Fruit fly (Drosophila melanogaster): Measurements from ENCODE around the gene Cip4.

The Cip4 gene

DNA sequence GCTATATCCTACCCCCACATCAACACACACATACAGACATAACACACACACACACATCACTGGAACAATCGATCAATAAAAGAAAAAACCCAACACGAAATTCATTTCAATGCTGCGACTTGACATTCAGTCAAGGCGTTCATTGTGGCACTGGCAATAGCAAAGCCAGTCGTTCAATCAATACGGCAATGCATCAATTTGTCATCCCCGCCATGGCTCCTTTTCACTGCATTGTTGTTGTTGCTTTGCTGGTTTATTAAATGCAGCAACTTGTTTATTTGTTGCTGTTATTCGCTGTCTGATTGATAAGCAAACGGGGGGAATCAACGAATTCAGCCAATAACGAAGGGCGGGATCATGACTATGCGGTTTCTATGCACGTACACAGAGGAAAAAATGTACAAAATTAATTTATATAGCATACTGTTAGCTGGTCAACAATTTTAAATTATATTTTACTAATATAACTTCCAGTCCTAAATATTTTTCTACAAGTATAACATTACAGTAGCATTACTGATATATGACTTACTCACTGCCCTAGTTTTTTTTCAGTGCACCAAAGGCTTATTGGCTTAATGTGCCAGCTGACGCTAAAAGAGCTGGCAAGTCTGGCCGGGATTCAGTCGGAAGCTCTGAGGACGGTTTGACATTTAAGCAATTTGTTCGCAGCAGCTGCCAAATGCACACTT lies 11.9 kb upstream of the Cip4 start:
- TF ChIP-seq CG17801 (GFP tag; optimal IDR thresholded peaks at IDR 0.05; ENCODE audit: partially characterized antibody) = no peak

DNA sequence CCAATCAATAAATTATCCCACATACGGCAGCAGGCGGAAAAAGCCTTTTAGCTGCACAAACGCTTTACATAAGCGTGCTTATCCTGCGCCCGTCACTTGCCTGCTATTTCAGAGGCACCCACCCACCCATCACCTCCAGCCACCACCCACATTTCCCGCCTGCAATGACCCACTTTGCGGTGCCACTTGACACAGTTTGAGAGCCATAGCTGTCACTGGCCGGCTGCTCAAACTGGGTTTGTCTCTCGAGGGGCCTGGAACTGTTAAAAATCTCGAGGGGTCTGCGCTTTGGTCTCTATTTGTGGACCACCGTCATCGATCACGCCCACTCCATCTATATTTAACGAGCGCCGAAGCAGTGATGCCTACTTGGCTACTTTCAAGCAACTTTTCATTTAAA lies 8.1 kb upstream of the Cip4 start:
- no peak for TF ChIP-seq CG17801 (GFP tag; optimal IDR thresholded peaks at IDR 0.05; ENCODE audit: partially characterized antibody)

DNA sequence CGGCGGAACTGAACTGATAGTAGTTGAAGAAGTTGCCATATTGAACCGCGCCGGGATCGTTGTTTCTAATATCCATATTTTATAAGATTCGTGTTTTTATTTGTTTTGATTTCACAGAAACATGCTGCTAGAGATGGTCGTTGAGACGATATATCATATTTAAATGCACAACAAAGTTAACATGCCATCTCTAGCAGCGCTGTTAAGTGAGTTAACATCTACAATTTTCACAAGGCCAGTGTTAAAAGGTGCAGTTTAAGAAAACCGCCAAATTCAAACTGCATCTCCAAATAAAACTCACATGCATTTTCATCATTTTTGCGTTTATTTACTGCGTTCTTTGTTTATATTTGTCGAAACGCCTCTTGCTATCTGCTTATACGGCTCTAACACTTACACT lies 3.4 kb upstream of the Cip4 start, which contains the start of gene CG11342:
TSS of gene CG11342 (minus strand) at position 120 of the 400 bp plus-strand sequence.
- no peak for TF ChIP-seq CG17801 (GFP tag; optimal IDR thresholded peaks at IDR 0.05; ENCODE audit: partially characterized antibody)

DNA sequence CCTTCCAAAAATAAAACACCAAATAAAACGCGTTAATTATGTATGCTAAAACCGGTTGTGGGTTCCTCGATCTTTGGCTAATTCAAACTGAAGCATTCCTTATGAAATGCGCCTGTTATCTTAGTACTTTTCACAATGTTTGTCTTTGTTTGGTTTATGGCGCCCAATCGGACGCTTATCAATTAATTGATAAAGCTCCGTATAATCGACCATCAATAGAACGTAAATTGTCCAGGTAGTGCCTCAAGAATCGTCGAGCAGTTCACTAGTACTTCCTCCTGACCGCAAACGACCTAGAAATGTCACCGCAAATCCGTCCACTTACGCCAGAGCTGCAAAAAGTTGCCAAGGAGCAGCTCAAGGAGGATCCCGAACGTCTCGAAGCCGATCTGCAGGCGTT lies 1.3 kb upstream of the Cip4 start, which contains the start of gene CG33514:
TSS of gene CG33514 (plus strand) at position 238 of the 400 bp plus-strand sequence.
- no peak for TF ChIP-seq CG17801 (GFP tag; optimal IDR thresholded peaks at IDR 0.05; ENCODE audit: partially characterized antibody)

DNA sequence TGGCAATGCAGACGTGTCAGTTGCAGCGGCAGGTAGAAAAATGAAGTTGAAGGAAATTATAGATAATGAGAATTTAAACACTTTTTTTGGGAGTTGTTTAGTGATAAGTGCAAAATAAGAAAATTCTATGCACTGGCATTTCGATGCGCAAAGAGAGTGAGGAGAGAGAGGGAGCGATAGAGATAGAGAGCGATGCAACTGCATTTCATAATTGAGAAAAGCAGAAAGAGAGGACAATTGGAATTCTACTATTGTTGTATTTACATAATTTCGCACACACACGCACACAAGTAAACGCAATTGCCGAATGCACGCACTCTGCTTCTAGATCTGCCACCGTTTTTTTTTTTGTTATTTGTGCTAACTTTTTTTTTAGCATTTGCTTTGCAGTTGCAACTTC lies 418 bp downstream of the Cip4 start:
- TF ChIP-seq CG17801 (GFP tag; optimal IDR thresholded peaks at IDR 0.05; ENCODE audit: partially characterized antibody) = no peak

DNA sequence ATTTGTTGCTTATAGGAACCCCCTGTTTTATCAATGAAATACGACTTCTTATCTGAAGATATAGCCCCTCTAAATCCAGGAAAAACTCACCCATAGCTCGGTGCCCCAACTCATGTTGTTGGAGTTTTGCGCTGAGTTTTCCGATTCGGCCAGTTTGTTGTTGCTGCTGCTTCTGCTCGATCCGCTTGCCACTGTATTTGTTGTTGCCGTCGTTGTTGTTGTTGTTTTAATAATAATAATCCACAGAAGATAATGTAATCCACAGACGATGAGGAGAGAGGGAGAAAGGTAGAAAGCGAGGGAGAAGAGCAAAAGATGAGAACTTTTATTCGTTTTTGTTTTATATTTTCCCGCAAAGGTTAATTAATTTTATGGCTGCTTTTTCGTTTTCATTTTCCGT lies 965 bp downstream of the Cip4 start:
- TF ChIP-seq CG17801 (GFP tag; optimal IDR thresholded peaks at IDR 0.05; ENCODE audit: partially characterized antibody) = no peak

DNA sequence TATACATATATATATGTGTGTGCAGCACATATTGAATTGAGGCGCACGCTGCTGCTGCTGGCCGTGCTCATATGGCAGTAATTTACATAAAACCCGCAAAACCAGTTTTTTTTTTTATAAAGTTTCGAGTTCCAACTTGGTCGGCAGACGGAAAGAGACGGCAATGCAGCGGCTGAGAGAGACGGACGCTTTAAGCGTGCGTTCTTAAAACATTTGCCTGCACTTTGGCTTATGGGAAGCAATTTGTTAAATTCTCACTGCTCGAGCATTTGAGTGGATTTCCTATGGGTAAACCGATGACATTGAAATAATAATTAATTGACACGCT lies 3.6 kb downstream of the Cip4 start:
- no peak for TF ChIP-seq CG17801 (GFP tag; optimal IDR thresholded peaks at IDR 0.05; ENCODE audit: partially characterized antibody)

DNA sequence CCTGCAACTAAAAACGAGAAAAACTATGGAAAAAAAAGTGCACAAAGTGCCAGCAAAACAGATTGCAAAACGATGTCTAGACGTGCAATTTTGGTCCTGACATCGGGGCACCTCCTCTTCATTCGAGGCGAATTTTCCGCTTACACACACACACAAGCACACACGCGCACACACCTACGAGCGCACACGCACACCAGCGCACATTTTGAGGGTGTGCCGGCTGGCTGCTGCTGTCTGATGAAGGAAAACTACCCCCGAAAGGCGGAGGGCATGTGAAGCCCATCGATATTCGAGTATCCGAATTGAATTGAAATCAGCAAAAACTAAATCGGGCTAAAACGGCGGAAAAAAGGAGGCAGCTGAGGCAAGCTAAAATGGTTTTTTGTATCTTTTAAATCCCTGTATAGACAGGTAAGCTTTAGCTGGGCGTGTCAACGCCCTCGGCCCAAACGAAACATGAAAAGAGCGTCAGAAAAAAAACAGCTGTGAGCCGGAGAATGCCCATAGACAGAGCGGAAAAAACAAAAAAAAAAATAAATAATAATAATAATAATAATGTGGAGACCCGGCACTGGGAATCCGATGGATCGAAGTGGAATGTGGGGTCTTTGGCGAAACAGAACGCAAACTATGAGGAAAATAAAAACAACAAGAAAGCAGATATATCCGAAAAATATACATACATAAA lies 4.1 kb downstream of the Cip4 start:
- no peak for TF ChIP-seq CG17801 (GFP tag; optimal IDR thresholded peaks at IDR 0.05; ENCODE audit: partially characterized antibody)

DNA sequence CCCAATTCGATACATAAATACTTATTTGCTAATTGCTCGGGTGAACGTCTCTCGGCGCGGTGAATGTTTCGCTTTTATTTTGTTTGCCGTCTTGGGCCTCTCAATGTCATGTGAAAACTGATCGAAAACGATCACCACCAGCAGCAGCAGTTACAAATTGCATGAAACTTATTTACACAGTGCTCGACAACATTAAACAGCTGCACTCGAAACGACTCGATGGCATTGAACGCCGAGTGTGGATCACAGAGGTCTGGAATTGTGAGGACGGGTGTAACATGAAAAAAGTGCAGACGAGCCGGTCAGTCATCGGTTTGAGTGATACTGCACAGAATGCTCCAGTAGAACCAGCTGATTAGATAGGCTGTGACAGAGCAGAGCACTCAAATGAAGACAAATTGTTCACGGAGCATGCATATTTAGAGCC lies 6.2 kb downstream of the Cip4 start:
- TF ChIP-seq CG17801 (GFP tag; optimal IDR thresholded peaks at IDR 0.05; ENCODE audit: partially characterized antibody) = no peak

DNA sequence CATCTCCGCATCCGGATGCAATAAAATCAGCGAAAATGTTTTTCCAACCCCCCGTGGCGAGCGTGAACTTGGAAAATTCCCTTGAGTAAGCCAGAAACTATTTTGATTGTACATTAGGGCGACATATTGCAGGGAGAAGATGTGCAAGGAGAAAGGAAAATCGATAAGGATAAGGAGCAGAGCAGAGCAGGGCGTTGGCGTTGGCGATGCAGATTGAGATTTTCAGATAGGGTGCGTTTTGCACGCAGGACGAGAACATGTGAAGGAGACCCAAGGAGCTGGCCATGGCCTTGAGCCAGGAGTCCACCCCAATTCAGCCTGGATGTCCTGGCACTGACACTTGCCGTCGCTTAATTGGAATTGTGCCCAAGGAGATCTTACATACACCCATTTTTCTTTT lies 6.9 kb downstream of the Cip4 start:
- no peak for TF ChIP-seq CG17801 (GFP tag; optimal IDR thresholded peaks at IDR 0.05; ENCODE audit: partially characterized antibody)

DNA sequence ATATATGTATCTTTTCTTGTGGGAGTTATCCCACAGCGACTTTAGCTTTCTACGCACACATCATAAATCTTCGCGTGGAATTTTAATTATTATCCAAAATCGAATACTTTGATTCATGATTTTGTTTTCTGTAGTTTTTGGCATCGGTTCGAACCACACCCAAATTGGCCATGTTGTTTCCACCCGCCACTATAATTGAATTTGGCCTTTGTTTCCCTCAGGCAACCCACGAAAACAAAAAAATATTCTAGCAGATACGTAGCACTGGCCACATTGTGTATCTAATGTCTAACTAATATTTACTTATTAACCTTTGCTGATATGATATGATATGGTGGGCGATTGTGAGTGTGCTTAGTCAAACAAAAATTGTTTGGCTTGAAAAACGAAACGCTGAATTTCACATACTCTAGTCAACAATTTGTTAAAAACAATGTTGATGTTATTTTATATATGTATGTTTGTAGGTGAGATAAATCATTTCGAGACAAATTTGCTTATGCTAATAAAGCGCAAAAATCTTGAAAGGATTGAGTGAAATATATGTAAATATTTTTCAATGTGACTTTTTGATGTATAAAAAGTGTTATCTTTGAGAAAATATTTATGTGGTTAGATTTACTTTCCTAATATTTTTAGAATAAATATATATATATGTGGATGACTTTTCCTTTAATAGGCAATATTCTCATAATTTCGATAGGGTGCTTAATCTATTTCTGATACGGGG lies 8.8 kb downstream of the Cip4 start:
- no peak for TF ChIP-seq CG17801 (GFP tag; optimal IDR thresholded peaks at IDR 0.05; ENCODE audit: partially characterized antibody)

DNA sequence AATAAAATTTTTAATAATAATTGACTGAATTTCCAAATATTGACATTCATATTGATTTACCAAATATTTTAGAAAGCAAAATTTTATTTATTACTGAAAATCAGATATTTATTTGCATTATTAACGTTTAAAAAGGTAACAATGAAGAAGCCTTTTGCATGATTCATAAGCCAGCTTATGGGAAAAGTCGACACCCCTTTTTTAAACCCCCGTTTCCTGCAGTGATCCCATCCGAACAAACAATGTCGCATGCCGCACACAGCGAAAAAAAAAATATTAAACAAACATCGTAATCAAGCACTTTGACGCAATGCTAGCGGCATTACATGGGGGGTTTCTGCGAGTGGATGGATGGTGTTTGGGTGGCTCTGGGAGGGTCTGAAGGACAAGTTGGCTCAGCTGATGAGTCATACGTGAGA lies 10.2 kb downstream of the Cip4 start:
- no peak for TF ChIP-seq CG17801 (GFP tag; optimal IDR thresholded peaks at IDR 0.05; ENCODE audit: partially characterized antibody)

DNA sequence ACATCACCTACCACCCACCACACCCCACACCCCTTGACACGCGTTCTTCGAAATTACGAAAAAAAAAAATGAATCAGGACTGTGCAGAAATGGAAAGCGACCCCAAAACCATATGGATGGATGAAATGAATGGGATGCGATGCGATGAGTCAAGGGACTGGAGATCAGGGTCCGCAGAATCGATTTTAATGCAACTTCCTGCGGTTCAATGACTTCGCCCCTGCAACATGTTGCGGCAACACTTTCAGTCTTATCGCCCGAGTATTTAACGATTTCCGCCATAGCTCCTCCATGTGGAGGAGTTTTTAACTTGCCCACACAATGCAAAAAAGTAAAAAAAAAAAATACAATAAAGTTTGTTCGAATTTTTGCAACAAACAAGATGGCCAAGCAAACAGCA lies 11.3 kb downstream of the Cip4 start:
- no peak for TF ChIP-seq CG17801 (GFP tag; optimal IDR thresholded peaks at IDR 0.05; ENCODE audit: partially characterized antibody)

DNA sequence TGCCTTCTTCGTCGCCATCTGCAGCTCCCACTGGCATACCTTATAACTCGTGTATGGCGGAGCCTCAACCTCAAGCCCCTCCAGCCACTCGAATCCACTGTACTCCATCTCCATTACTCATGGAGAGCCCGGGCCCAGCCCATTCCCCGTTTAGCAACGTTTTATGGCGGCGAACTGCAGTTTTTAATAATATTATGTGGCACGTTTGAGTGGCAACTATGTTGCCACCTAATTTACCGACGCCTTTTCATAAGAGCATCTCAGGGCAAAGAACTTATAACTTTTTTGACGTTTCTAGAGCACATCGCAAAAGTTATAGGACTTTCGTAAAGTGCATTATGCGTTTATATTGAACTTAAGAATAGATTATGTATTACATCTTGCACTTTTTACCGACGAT lies 11.9 kb downstream of the Cip4 start:
- no peak for TF ChIP-seq CG17801 (GFP tag; optimal IDR thresholded peaks at IDR 0.05; ENCODE audit: partially characterized antibody)

DNA sequence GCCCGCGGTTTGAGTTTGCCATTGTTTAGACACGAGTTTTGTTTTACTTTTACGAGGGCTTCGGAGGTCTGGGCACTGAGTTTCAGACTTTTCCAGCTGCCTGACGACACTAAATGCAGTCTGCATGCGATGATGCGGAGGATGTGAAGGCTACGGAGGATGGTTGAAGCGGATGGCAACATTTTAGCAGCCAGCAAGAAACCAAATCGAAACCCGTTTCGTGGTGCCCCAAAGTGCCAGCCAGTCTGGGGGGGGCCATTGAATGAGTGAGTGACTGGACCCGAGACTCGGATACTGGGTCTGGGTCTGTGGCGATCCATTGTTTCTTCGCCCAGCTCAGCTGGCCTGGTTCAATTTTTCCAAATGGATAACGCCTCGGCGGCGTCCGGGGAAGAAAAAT lies 14.6 kb downstream of the Cip4 start:
- TF ChIP-seq CG17801 (GFP tag; optimal IDR thresholded peaks at IDR 0.05; ENCODE audit: partially characterized antibody) = no peak

DNA sequence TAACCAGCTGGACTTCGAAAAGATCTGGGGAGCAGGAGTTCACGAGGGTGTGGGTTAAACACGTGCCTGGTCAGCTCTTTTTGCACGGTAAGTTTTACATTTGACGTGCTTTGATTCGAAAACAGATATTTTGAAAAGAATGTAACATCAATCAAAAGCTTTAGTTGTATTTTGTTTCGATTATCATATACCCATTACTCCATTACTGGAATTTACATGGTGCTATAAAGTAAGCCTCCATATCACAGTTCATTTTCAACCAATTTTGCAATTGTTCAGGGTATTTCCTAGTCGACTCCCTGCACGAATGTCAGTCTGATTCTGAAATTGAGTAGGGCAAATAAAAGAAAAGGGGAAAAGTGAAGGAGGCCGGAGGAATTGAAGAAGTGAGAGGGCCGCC lies 15.1 kb downstream of the Cip4 start:
- no peak for TF ChIP-seq CG17801 (GFP tag; optimal IDR thresholded peaks at IDR 0.05; ENCODE audit: partially characterized antibody)
